Worm (Caenorhabditis elegans): Measurements from ENCODE around the gene lro-1.

DNA sequence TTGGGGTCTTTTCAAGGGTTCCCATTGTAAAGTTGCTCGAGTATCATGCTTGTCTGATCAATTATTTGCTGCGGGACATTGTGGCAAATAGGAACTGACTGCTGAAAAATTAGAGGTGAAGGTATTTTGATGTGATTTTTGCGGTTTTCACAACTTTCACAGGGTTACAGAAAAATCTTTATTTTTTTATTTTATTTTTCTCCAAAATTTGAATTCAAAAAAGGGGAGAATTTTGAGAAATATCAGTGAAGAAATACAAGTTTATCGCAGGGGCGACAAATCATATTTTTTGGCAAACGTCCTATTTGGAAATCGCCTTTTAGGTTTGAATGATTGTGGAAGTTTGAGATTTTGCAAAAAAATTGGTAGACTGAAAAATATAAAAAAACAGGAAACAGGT, 19.7 kb downstream of the lro-1 start, which contains the start of gene lev-9:
- TF ChIP-seq nhr-25 (tag; optimal IDR thresholded peaks at IDR 0.05) (no peak), F13H6.1 (tag; optimal IDR thresholded peaks at IDR 0.05) (no peak), nhr-237 (tag; optimal IDR thresholded peaks at IDR 0.05) (no peak), ceh-82 (tag; optimal IDR thresholded peaks at IDR 0.05) (no peak), R02D3.7 (tag; optimal IDR thresholded peaks at IDR 0.05) (no peak), dmd-4 (tag; optimal IDR thresholded peaks at IDR 0.05) (no peak), elt-3 (tag; optimal IDR thresholded peaks at IDR 0.05) (no peak), nhr-10 (tag; optimal IDR thresholded peaks at IDR 0.05) (no peak), ztf-11 (tag; optimal IDR thresholded peaks at IDR 0.05) (no peak), mab-5 (tag; optimal IDR thresholded peaks at IDR 0.05) (no peak), peb-1 (tag; optimal IDR thresholded peaks at IDR 0.05) (no peak), unc-39 (tag; optimal IDR thresholded peaks at IDR 0.05) (no peak), unc-62 (GFP tag; optimal IDR thresholded peaks at IDR 0.05) (no peak), lin-13 (GFP tag; optimal IDR thresholded peaks at IDR 0.05) (no peak)
